Fruit fly (Drosophila melanogaster): ENCODE measurements around the gene Cyp304a1.

Cyp304a1 gene

DNA sequence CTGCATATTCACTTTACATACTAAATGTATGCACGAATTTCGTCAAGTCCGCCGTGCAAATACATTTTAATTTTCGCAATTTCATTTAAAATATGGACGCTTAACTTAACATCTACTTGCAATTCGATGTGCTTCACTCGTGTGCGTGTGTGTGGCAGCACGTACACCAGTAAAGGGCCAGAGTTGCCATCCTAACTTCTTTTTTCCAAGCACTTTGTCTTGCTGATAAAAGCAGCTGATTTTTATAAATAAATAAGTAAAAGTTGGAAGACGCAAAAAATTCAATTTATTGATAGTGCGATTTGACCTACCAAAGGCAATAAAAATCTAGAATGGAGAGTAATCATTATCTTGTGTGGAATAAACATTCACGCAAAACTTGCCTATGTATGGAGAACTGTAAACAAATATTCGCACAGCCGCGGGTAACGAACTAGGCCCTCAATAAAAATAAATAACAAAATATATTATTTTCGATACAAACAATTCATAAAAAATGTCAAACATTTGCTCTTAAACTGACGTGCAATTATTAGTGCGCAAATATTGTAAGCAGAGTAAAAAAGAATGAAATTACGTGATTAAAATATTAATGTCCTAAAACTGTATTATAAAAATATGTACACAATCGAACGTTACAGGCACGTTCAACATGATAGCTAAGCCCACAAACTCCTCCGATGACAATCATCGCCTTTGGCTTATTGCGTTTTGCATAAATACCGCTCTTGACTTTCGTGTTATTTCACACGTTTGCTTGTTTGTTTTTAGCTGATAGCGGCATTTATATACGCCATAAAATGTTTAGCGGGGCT lies 18.8 kb downstream of the Cyp304a1 start (continued):
- TF ChIP-seq CG6854 (GFP tag; optimal IDR thresholded peaks at IDR 0.05), result peak; percentile 67
- TF ChIP-seq CG16863 (GFP tag; optimal IDR thresholded peaks at IDR 0.05), result no peak
- no peak for TF ChIP-seq Gsc (GFP tag; IDR thresholded peaks at IDR 0.05)
- TF ChIP-seq CG5180 (GFP tag; optimal IDR thresholded peaks at IDR 0.05), result peak; percentile 60
- TF ChIP-seq run (tag; optimal IDR thresholded peaks at IDR 0.05), result no peak
- TF ChIP-seq nau (GFP tag; optimal IDR thresholded peaks at IDR 0.05), result no peak
- peak in 1 of 2 experiments; percentile 4 for TF ChIP-seq Pdp1 (GFP tag; optimal IDR thresholded peaks at IDR 0.05)
- peak; percentile 72 for TF ChIP-seq CG7839 (tag; optimal IDR thresholded peaks at IDR 0.05)
- peak; percentile 15 for TF ChIP-seq twi (tag; optimal IDR thresholded peaks at IDR 0.05)
- TF ChIP-seq wdn (GFP tag; IDR thresholded peaks at IDR 0.05), result peak; percentile 53; the same call in 1 of the 2 replicates
- TF ChIP-seq stc (GFP tag; IDR thresholded peaks at IDR 0.05), result peak; percentile 31; the same call in 1 of the 2 replicates
- TF ChIP-seq nom (GFP tag; optimal IDR thresholded peaks at IDR 0.05), result peak; percentile 58
- TF ChIP-seq kni (GFP tag; optimal IDR thresholded peaks at IDR 0.05), result peak; percentile 29
- no peak; the same call in 1 of the 2 replicates for TF ChIP-seq Ravus (GFP tag; IDR thresholded peaks at IDR 0.05)
- TF ChIP-seq CG12104 (GFP tag; optimal IDR thresholded peaks at IDR 0.05), result peak; percentile 41
- TF ChIP-seq CG1603 (tag; optimal IDR thresholded peaks at IDR 0.05), result no peak
- peak; percentile 81 for TF ChIP-seq sug (tag; optimal IDR thresholded peaks at IDR 0.05)
- TF ChIP-seq slbo (GFP tag; IDR thresholded peaks at IDR 0.05), result peak; percentile 73
- peak; percentile 50; the same call in 1 of the 3 replicates for TF ChIP-seq Mrtf (GFP tag; IDR thresholded peaks at IDR 0.05)
- TF ChIP-seq fd3F (GFP tag; optimal IDR thresholded peaks at IDR 0.05), result peak; percentile 69
- TF ChIP-seq CG17802 (tag; optimal IDR thresholded peaks at IDR 0.05), result no peak
- TF ChIP-seq Dref (GFP tag; IDR thresholded peaks at IDR 0.05), result no peak
- TF ChIP-seq zfh2 (GFP tag; optimal IDR thresholded peaks at IDR 0.05), result peak; percentile 60
- no peak for TF ChIP-seq inv (GFP tag; IDR thresholded peaks at IDR 0.05; ENCODE audit: partially characterized antibody)
- TF ChIP-seq klu (GFP tag; IDR thresholded peaks at IDR 0.05), result peak; percentile 43; the same call in 1 of the 2 replicates
- peak; percentile 38 for TF ChIP-seq CG13624 (GFP tag; optimal IDR thresholded peaks at IDR 0.05)
- TF ChIP-seq sob (GFP tag; IDR thresholded peaks at IDR 0.05), result peak; percentile 57; the same call in 1 of the 2 replicates
- no peak for TF ChIP-seq CG4360 (GFP tag; IDR thresholded peaks at IDR 0.05)
- TF ChIP-seq CG18262 (tag; optimal IDR thresholded peaks at IDR 0.05), result peak; percentile 52
- no peak for TF ChIP-seq Eip74EF (GFP tag; optimal IDR thresholded peaks at IDR 0.05)
- peak; percentile 23 to 67 for TF ChIP-seq bsh (GFP tag; optimal IDR thresholded peaks at IDR 0.05)
- TF ChIP-seq CG4424 (GFP tag; optimal IDR thresholded peaks at IDR 0.05), result peak; percentile 34
- TF ChIP-seq Vsx1 (GFP tag; optimal IDR thresholded peaks at IDR 0.05), result peak; percentile 64
- no peak for TF ChIP-seq CG9609 (GFP tag; optimal IDR thresholded peaks at IDR 0.05)
- TF ChIP-seq CG7556 (GFP tag; optimal IDR thresholded peaks at IDR 0.05), result peak; percentile 75
- no peak for TF ChIP-seq bab2 (GFP tag; optimal IDR thresholded peaks at IDR 0.05)
- TF ChIP-seq sens (GFP tag), result peak; percentile 76
- peak; percentile 38 for TF ChIP-seq slou (GFP tag; optimal IDR thresholded peaks at IDR 0.05)
- peak; percentile 71 for TF ChIP-seq Aef1 (GFP tag; IDR thresholded peaks at IDR 0.05)
- no peak for TF ChIP-seq CTCF (GFP tag; optimal IDR thresholded peaks at IDR 0.05)
- no peak for TF ChIP-seq pzg (GFP tag; optimal IDR thresholded peaks at IDR 0.05)
- peak; percentile 55 for TF ChIP-seq scrt (GFP tag; optimal IDR thresholded peaks at IDR 0.05)
- TF ChIP-seq CG12236 (GFP tag; optimal IDR thresholded peaks at IDR 0.05), result peak; percentile 2
- TF ChIP-seq lmd (GFP tag; IDR thresholded peaks at IDR 0.05), result peak; percentile 65; the same call in 1 of the 2 replicates
- no peak for TF ChIP-seq CG16779 (GFP tag; IDR thresholded peaks at IDR 0.05)
- no peak for TF ChIP-seq CG7987 (GFP tag; optimal IDR thresholded peaks at IDR 0.05)
- TF ChIP-seq Atf3 (GFP tag; optimal IDR thresholded peaks at IDR 0.05), result no peak
- TF ChIP-seq CG17568 (GFP tag; optimal IDR thresholded peaks at IDR 0.05), result peak; percentile 33
- no peak for TF ChIP-seq CG9876 (GFP tag; optimal IDR thresholded peaks at IDR 0.05)
